Worm (Caenorhabditis elegans) whole organism, L3 larva: ENCODE measurements around the gene Y19D2B.1.
A peak's percentile ranks its signal among the peaks of the same experiment; 100 is the strongest.

Experiments used
- R02D3.7 ChIP-seq: fragments of 150-350 bp; optimal IDR thresholded peaks from 2 replicates; lab custom pipeline; 2014; ENCODE audit warnings: missing biosample characterization, missing genetic modification characterization
- aly-2 ChIP-seq: fragments of 150-350 bp; optimal IDR thresholded peaks from 2 replicates; lab custom pipeline; 2014; ENCODE audit warnings: missing biosample characterization, missing genetic modification characterization
- ama-1 ChIP-seq: fragments of 150-350 bp; optimal IDR thresholded peaks from 2 replicates; lab custom pipeline; 2018
- ceh-28 ChIP-seq: fragments of 150-350 bp; optimal IDR thresholded peaks from 2 replicates; lab custom pipeline; 2014; ENCODE audit warnings: missing biosample characterization, missing genetic modification reagents, missing genetic modification characterization
- ceh-82 ChIP-seq: fragments of 150-350 bp; optimal IDR thresholded peaks from 2 replicates; lab custom pipeline; 2014; ENCODE audit warnings: missing biosample characterization, missing genetic modification characterization
- ceh-9 ChIP-seq: sonication (generic microtip); optimal IDR thresholded peaks from 2 replicates; lab custom pipeline; 2018; ENCODE audit warnings: missing biosample characterization, missing genetic modification characterization
- daf-12 ChIP-seq: fragments of 150-350 bp; optimal IDR thresholded peaks from 2 replicates; lab custom pipeline; 2014; ENCODE audit warnings: missing biosample characterization, missing genetic modification reagents, missing genetic modification characterization
- egl-5 ChIP-seq: fragments of 150-350 bp; optimal IDR thresholded peaks from 2 replicates; lab custom pipeline; 2017; ENCODE audit warnings: missing biosample characterization, missing genetic modification reagents, missing genetic modification characterization, inconsistent platforms
- elt-1 ChIP-seq: fragments of 150-350 bp; optimal IDR thresholded peaks from 2 replicates; lab custom pipeline; 2014; ENCODE audit warnings: missing biosample characterization, missing genetic modification characterization
- elt-2 ChIP-seq: sonication (generic microtip); optimal IDR thresholded peaks from 2 replicates; lab custom pipeline; 2016; ENCODE audit warnings: missing genetic modification reagents, mild to moderate bottlenecking, missing genetic modification characterization, missing compliant biosample characterization
- elt-3 ChIP-seq, 3 experiments: fragments of 150-350 bp in 1 of 3; sonication (generic microtip) in 2 of 3; optimal IDR thresholded peaks; 2 replicates in 2 of 3; 4 replicates in 1 of 3; lab custom pipeline; 2014 to 2017; ENCODE audit warnings: missing biosample characterization in 3 of 3, missing genetic modification characterization in 3 of 3
- eor-1 ChIP-seq, 2 experiments: fragments of 150-350 bp; optimal IDR thresholded peaks; 2 replicates each; lab custom pipeline; 2014 to 2018; ENCODE audit warnings: missing biosample characterization in 2 of 2, missing genetic modification characterization in 2 of 2
- fkh-10 ChIP-seq: sonication (generic microtip); optimal IDR thresholded peaks from 2 replicates; lab custom pipeline; 2017; ENCODE audit warnings: missing biosample characterization, missing genetic modification reagents, missing genetic modification characterization
- fkh-2 ChIP-seq: fragments of 150-350 bp; optimal IDR thresholded peaks from 2 replicates; lab custom pipeline; 2014; ENCODE audit warnings: missing biosample characterization, missing genetic modification reagents, missing genetic modification characterization
- fos-1 ChIP-seq: fragments of 150-350 bp; optimal IDR thresholded peaks from 2 replicates; lab custom pipeline; 2014; ENCODE audit warnings: missing biosample characterization, missing genetic modification characterization
- jun-1 ChIP-seq: fragments of 150-350 bp; optimal IDR thresholded peaks from 2 replicates; lab custom pipeline; 2014; ENCODE audit warnings: missing biosample characterization, missing genetic modification reagents, missing genetic modification characterization
- lin-15B ChIP-seq: fragments of 150-350 bp; optimal IDR thresholded peaks from 2 replicates; lab custom pipeline; 2014; ENCODE audit warnings: missing biosample characterization, missing genetic modification characterization
- lin-39 ChIP-seq: fragments of 150-350 bp; optimal IDR thresholded peaks from 2 replicates; lab custom pipeline; 2018; ENCODE audit warnings: missing biosample characterization, missing genetic modification reagents, missing genetic modification characterization
- lsy-12 ChIP-seq: sonication (generic microtip); optimal IDR thresholded peaks from 2 replicates; lab custom pipeline; 2016; ENCODE audit warnings: mild to moderate bottlenecking, missing genetic modification characterization, missing compliant biosample characterization
- mdl-1 ChIP-seq: fragments of 150-350 bp; optimal IDR thresholded peaks from 2 replicates; lab custom pipeline; 2014; ENCODE audit warnings: missing biosample characterization, missing genetic modification characterization
- mml-1 ChIP-seq: fragments of 150-350 bp; sonication (generic microtip); optimal IDR thresholded peaks from 3 replicates; lab custom pipeline; 2014; ENCODE audit warnings: missing biosample characterization, missing genetic modification characterization
- nfya-1 ChIP-seq: sonication (generic microtip); optimal IDR thresholded peaks from 2 replicates; lab custom pipeline; 2017; ENCODE audit warnings: missing genetic modification characterization, mild to moderate bottlenecking, missing compliant biosample characterization, antibody characterized with exemption, moderate library complexity; ENCODE audit not compliant: insufficient read depth
- nhr-12 ChIP-seq: fragments of 150-350 bp; optimal IDR thresholded peaks from 2 replicates; lab custom pipeline; 2014; ENCODE audit warnings: missing biosample characterization, missing genetic modification characterization
- nhr-23 ChIP-seq: fragments of 150-350 bp; optimal IDR thresholded peaks from 2 replicates; lab custom pipeline; 2014; ENCODE audit warnings: missing biosample characterization, missing genetic modification reagents, missing genetic modification characterization
- nhr-237 ChIP-seq: fragments of 150-350 bp; optimal IDR thresholded peaks from 2 replicates; lab custom pipeline; 2014; ENCODE audit warnings: missing biosample characterization, missing genetic modification characterization
- nhr-25 ChIP-seq: sonication (generic microtip); optimal IDR thresholded peaks from 2 replicates; lab custom pipeline; 2017; ENCODE audit warnings: missing biosample characterization, missing genetic modification characterization
- nhr-43 ChIP-seq: sonication (generic microtip); optimal IDR thresholded peaks from 2 replicates; lab custom pipeline; 2016; ENCODE audit warnings: mild to moderate bottlenecking, missing genetic modification characterization, missing compliant biosample characterization; ENCODE audit not compliant: poor library complexity, severe bottlenecking
- nhr-67 ChIP-seq: fragments of 150-350 bp; optimal IDR thresholded peaks from 2 replicates; lab custom pipeline; 2014; ENCODE audit warnings: missing biosample characterization, missing genetic modification characterization
- nhr-76 ChIP-seq: fragments of 150-350 bp; sonication (generic microtip); optimal IDR thresholded peaks from 5 replicates; lab custom pipeline; 2014; ENCODE audit warnings: missing biosample characterization, missing genetic modification characterization
- nhr-77 ChIP-seq: fragments of 150-350 bp; optimal IDR thresholded peaks from 2 replicates; lab custom pipeline; 2014; ENCODE audit warnings: missing biosample characterization, missing genetic modification characterization
- pha-4 ChIP-seq: fragments of 150-350 bp; optimal IDR thresholded peaks from 2 replicates; lab custom pipeline; 2014; ENCODE audit warnings: missing biosample characterization, missing genetic modification reagents, missing genetic modification characterization
- pqm-1 ChIP-seq: fragments of 150-350 bp; optimal IDR thresholded peaks from 2 replicates; lab custom pipeline; 2017; ENCODE audit warnings: missing biosample characterization, missing genetic modification characterization, inconsistent platforms
- sea-2 ChIP-seq: fragments of 150-350 bp; sonication (generic microtip); optimal IDR thresholded peaks from 4 replicates; lab custom pipeline; 2014; ENCODE audit warnings: missing biosample characterization, missing genetic modification reagents, missing genetic modification characterization
- skn-1 ChIP-seq: fragments of 150-350 bp; optimal IDR thresholded peaks from 2 replicates; lab custom pipeline; 2014; ENCODE audit warnings: missing biosample characterization, missing genetic modification characterization
- snpc-4 ChIP-seq: fragments of 150-350 bp; optimal IDR thresholded peaks from 2 replicates; lab custom pipeline; 2014; ENCODE audit warnings: missing biosample characterization, missing genetic modification characterization
- tbx-2 ChIP-seq: sonication (generic microtip); optimal IDR thresholded peaks from 2 replicates; lab custom pipeline; 2016; ENCODE audit warnings: mild to moderate bottlenecking, missing genetic modification characterization, missing compliant biosample characterization
- unc-62 ChIP-seq: fragments of 150-350 bp; sonication (generic microtip); optimal IDR thresholded peaks from 4 replicates; lab custom pipeline; 2014; ENCODE audit warnings: missing biosample characterization, missing genetic modification reagents, missing genetic modification characterization
- zag-1 ChIP-seq: fragments of 150-350 bp; optimal IDR thresholded peaks from 2 replicates; lab custom pipeline; 2014; ENCODE audit warnings: missing biosample characterization, missing genetic modification characterization
- ztf-11 ChIP-seq: fragments of 150-350 bp; optimal IDR thresholded peaks from 2 replicates; lab custom pipeline; 2014; ENCODE audit warnings: missing biosample characterization, missing genetic modification characterization

Gene Y19D2B.1

DNA sequence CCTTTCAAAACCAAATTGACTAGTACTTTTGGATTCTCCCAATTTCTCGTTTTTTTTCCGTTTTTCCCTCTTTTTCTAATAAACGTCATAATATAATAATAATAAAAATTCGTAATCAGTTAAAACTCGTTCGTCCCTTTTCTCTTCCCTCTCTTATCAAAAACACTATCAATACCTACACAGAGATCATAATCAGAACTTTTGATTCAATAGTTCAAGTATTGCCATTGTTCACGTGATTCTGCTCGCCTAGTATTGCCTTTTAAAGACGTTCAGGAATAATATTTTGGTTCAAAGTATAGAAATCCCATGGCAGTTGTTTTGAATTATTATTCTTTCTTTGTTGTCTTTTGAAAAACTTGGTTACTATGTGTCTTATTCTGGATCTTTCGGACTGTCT lies 1.9 kb upstream of the Y19D2B.1 start:
- peak; percentile 73 for TF ChIP-seq jun-1 (tag; lab: Kevin White, UChicago)
- peak; percentile 24 for TF ChIP-seq nhr-43 (tag; lab: Kevin White, UChicago)
- TF ChIP-seq nhr-76 (tag; lab: Kevin White, UChicago), result no peak
- TF ChIP-seq tbx-2, result no peak
- TF ChIP-seq fkh-2 (tag; lab: Kevin White, UChicago), result no peak
- TF ChIP-seq mml-1 (tag; lab: Kevin White, UChicago), result no peak
- TF ChIP-seq fos-1 (tag; lab: Kevin White, UChicago), result no peak
- TF ChIP-seq ceh-82 (tag; lab: Kevin White, UChicago), result no peak
- TF ChIP-seq nhr-12 (tag; lab: Kevin White, UChicago), result no peak
- no peak for TF ChIP-seq lin-15B
- no peak for TF ChIP-seq ceh-9 (tag; lab: Kevin White, UChicago)
- TF ChIP-seq daf-12 (tag; lab: Kevin White, UChicago), result no peak
- TF ChIP-seq ztf-11, result no peak
- no peak for TF ChIP-seq mdl-1
- peak; percentile 16 to 65 (median 18) for TF ChIP-seq elt-3 (tag; optimal IDR thresholded peaks at IDR 0.05; lab: Kevin White, UChicago)
- TF ChIP-seq nhr-77 (tag; lab: Kevin White, UChicago), result no peak
- no peak for TF ChIP-seq eor-1 (tag; optimal IDR thresholded peaks at IDR 0.05; lab: Kevin White, UChicago)
- TF ChIP-seq elt-1 (tag; lab: Kevin White, UChicago), result no peak
- peak; percentile 34 for TF ChIP-seq skn-1 (tag; lab: Kevin White, UChicago)
- TF ChIP-seq sea-2 (GFP tag; lab: Kevin White, UChicago), result no peak
- TF ChIP-seq unc-62 (GFP tag; lab: Kevin White, UChicago), result no peak
- TF ChIP-seq nhr-23 (tag; lab: Kevin White, UChicago), result no peak
- no peak for TF ChIP-seq nhr-67 (tag; lab: Kevin White, UChicago)
- TF ChIP-seq pqm-1 (tag; lab: Kevin White, UChicago), result peak; percentile 97
- TF ChIP-seq nhr-237 (tag; lab: Kevin White, UChicago), result no peak
- TF ChIP-seq lin-39, result no peak
- TF ChIP-seq elt-2, result peak; percentile 93
- no peak for TF ChIP-seq egl-5 (tag; lab: Kevin White, UChicago)
- no peak for TF ChIP-seq ama-1 (lab: Kevin White, UChicago)
- no peak for TF ChIP-seq fkh-10 (GFP tag; lab: Kevin White, UChicago)
- peak; percentile 2 for TF ChIP-seq nhr-25 (tag; lab: Kevin White, UChicago)
- TF ChIP-seq pha-4 (tag; lab: Kevin White, UChicago), result peak; percentile 44
- no peak for TF ChIP-seq nfya-1
- peak; percentile 3 for TF ChIP-seq lsy-12 (tag; lab: Kevin White, UChicago)
- TF ChIP-seq snpc-4 (tag; lab: Kevin White, UChicago), result peak; percentile 34
- TF ChIP-seq aly-2 (tag; lab: Kevin White, UChicago), result no peak

DNA sequence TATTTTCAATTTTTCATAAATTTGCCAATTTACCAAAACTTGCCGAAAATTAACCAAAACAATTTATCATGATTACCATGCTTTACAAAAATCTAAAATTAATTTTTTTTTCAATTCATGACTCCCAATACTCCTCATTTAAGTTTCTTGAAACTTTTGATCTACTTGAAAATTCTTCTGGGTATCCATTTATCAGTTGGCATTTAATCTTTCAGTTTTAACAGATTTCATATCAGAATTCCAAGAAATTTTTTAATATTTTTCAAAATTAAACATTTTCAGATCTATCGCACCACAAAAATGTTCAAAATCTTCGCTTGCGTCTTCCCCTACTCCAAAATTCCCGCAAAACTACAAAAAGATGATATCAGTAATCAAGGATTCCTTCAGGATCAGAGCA lies 1.2 kb upstream of the Y19D2B.1 start, which contains the start of gene Y19D2B.2:
Y19D2B.2 (plus strand) TSS at position 301 of the 400 bp plus-strand sequence.
- TF ChIP-seq elt-1 (tag; lab: Kevin White, UChicago) (no peak), pqm-1 (tag; lab: Kevin White, UChicago) (no peak), nhr-67 (tag; lab: Kevin White, UChicago) (no peak), ceh-28 (tag; lab: Kevin White, UChicago) (no peak), nhr-25 (tag; lab: Kevin White, UChicago) (no peak), ama-1 (lab: Kevin White, UChicago) (no peak), pha-4 (tag; lab: Kevin White, UChicago) (no peak), nhr-12 (tag; lab: Kevin White, UChicago) (no peak), eor-1 (tag; optimal IDR thresholded peaks at IDR 0.05; lab: Kevin White, UChicago) (no peak), lsy-12 (tag; lab: Kevin White, UChicago) (no peak), nfya-1 (no peak), nhr-77 (tag; lab: Kevin White, UChicago) (no peak), R02D3.7 (tag; lab: Kevin White, UChicago) (no peak), nhr-43 (tag; lab: Kevin White, UChicago) (no peak), nhr-76 (tag; lab: Kevin White, UChicago) (no peak), fkh-10 (GFP tag; lab: Kevin White, UChicago) (no peak)

DNA sequence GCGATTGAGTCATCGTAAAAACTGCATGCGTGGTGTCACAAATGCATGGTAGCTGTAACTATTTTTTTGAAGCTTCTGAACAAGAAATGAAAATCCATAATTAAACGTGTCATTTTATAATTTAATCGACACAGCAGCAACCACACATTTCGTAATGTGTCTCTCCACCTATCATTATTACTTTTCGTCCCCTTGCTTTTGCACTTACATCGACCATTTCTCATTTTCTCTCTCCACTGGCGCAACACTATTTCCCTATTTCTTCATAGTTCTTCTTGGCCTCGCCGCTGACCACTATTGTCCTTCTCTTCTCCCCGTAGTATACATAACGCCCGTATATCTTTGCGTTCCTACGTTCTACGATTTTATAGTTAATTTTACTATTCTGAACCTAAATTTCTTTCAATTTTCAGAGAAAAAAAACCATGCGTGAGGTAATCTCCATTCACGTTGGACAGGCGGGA lies 4.4 kb downstream of the Y19D2B.1 start, which contains the start of gene tba-4:
tba-4 (plus strand) TSS at position 414 of the 464 bp plus-strand sequence.
- peak; percentile 23 for TF ChIP-seq elt-2
- TF ChIP-seq nhr-25 (tag; lab: Kevin White, UChicago), result peak; percentile 13
- no peak for TF ChIP-seq zag-1 (tag; lab: Kevin White, UChicago)
